Fruit fly (Drosophila melanogaster) S2 (cell line): Measurements from ENCODE around the gene Atg14.

Experiments used
- CG8478 ChIP-seq: fragments of >200 bp; optimal IDR thresholded peaks from 2 replicates; lab custom pipeline; 2018
- CTCF ChIP-seq, 2 experiments: fragments of >200 bp; optimal IDR thresholded peaks; 2 replicates each; lab custom pipeline; 2018

dm6 chr3R:29072834-29073233 is 43.4 kb upstream of the Atg14 start:
- TF ChIP-seq CG8478 (lab: Kevin White, UChicago) = no peak
- TF ChIP-seq CTCF (optimal IDR thresholded peaks at IDR 0.05; lab: Kevin White, UChicago) = no peak
